Fruit fly (Drosophila melanogaster): ENCODE data around the gene CG11878.

Gene CG11878

DNA sequence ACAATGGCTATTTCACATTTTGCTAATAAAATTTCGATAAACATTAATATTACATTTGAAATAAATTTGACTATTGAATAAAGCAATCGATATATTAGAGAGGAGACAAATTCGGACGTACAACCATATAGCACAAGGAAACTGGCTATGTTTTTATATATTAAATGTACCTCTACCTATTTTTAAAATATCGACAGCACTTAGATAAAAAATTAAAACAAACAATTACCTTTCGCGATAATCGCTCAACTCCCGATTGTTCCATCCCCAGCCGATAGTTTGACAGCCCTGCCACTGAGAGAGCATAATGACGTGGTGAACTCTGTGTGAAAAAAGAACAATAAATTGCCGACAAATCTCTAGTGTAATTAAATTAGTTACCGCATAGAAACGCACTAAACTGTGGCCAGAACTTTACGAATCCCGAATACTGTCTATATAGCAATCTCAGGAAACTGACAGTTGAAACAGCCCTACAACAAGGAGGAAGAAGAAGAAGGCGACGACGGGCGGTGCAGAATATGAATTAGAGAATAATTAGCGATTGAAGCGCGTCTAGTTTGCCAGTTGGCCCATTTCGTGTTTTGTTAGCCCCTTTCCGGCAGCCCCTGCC lies 14.9 kb upstream of the CG11878 start, which contains the start of gene CG11857 (continued):
- TF ChIP-seq CG10979 (tag; optimal IDR thresholded peaks at IDR 0.05) (peak; percentile 95), CG6272 (GFP tag; IDR thresholded peaks at IDR 0.05) (peak; percentile 99), CG34224 (GFP tag; IDR thresholded peaks at IDR 0.05; ENCODE audit: partially characterized antibody) (peak; percentile 100), CG10274 (GFP tag; optimal IDR thresholded peaks at IDR 0.05) (peak; percentile 81), Hr3 (GFP tag; optimal IDR thresholded peaks at IDR 0.05) (peak; percentile 99), cg (GFP tag; optimal IDR thresholded peaks at IDR 0.05) (no peak), YL-1 (GFP tag; optimal IDR thresholded peaks at IDR 0.05) (peak; percentile 97), peb (GFP tag; IDR thresholded peaks at IDR 0.05) (peak; percentile 98), CG7928 (GFP tag; optimal IDR thresholded peaks at IDR 0.05) (peak; percentile 98), zf30C (GFP tag; optimal IDR thresholded peaks at IDR 0.05) (peak; percentile 27), fd3F (GFP tag; optimal IDR thresholded peaks at IDR 0.05) (peak; percentile 98), CG18476 (GFP tag; optimal IDR thresholded peaks at IDR 0.05) (peak; percentile 97), CkIIα-i1 (GFP tag; IDR thresholded peaks at IDR 0.05) (peak; percentile 90), BtbVII (GFP tag; optimal IDR thresholded peaks at IDR 0.05) (peak; percentile 91), CG4328 (GFP tag; optimal IDR thresholded peaks at IDR 0.05) (peak; percentile 91), Sox100B (GFP tag; optimal IDR thresholded peaks at IDR 0.05) (peak; percentile 93), lov (optimal IDR thresholded peaks at IDR 0.05) (no peak), lov (GFP tag; IDR thresholded peaks at IDR 0.05) (peak; percentile 98), Doc2 (GFP tag; IDR thresholded peaks at IDR 0.05) (peak; percentile 97), MESR4 (GFP tag; optimal IDR thresholded peaks at IDR 0.05) (peak; percentile 91), CG10462 (GFP tag; optimal IDR thresholded peaks at IDR 0.05) (peak; percentile 97), da (GFP tag; optimal IDR thresholded peaks at IDR 0.05) (peak; percentile 95), ase (GFP tag; IDR thresholded peaks at IDR 0.05) (peak; percentile 99), Aef1 (GFP tag; IDR thresholded peaks at IDR 0.05) (peak; percentile 99), Hmx (GFP tag; optimal IDR thresholded peaks at IDR 0.05) (peak; percentile 96), croc (GFP tag; conservative IDR thresholded peaks at IDR 0.05) (peak; percentile 98), CG12299 (tag; optimal IDR thresholded peaks at IDR 0.05) (peak; percentile 95), knrl (GFP tag; IDR thresholded peaks at IDR 0.05; ENCODE audit: partially characterized antibody) (peak; percentile 100), dysf (GFP tag; IDR thresholded peaks at IDR 0.05) (peak; percentile 99), tio (GFP tag; optimal IDR thresholded peaks at IDR 0.05) (no peak), CG16815 (GFP tag; optimal IDR thresholded peaks at IDR 0.05) (peak; percentile 97), CG9797 (GFP tag; optimal IDR thresholded peaks at IDR 0.05) (peak; percentile 66), nerfin-2 (GFP tag; IDR thresholded peaks at IDR 0.05; ENCODE audit: partially characterized antibody) (peak; percentile 99), CG5180 (GFP tag; optimal IDR thresholded peaks at IDR 0.05) (no peak), Doc3 (GFP tag; IDR thresholded peaks at IDR 0.05; ENCODE audit: partially characterized antibody) (peak; percentile 100), az2 (GFP tag; optimal IDR thresholded peaks at IDR 0.05) (peak; percentile 99), CG12744 (GFP tag; optimal IDR thresholded peaks at IDR 0.05) (peak; percentile 95), amos (GFP tag; IDR thresholded peaks at IDR 0.05; ENCODE audit: partially characterized antibody) (peak; percentile 98), otp (GFP tag; IDR thresholded peaks at IDR 0.05) (peak; percentile 97), CG3065 (GFP tag; optimal IDR thresholded peaks at IDR 0.05) (peak; percentile 96), CG10543 (GFP tag; optimal IDR thresholded peaks at IDR 0.05) (peak; percentile 95), CG1647 (GFP tag; optimal IDR thresholded peaks at IDR 0.05) (peak; percentile 97), CG1233 (GFP tag; optimal IDR thresholded peaks at IDR 0.05) (peak; percentile 98), chm (GFP tag; IDR thresholded peaks at IDR 0.05) (peak; percentile 98), ATbp (GFP tag; optimal IDR thresholded peaks at IDR 0.05) (peak; percentile 92), Trl (optimal IDR thresholded peaks at IDR 0.05) (peak in 1 of 2 experiments; percentile 46), Trl (GFP tag; optimal IDR thresholded peaks at IDR 0.05) (peak; percentile 98), CG3995 (GFP tag; optimal IDR thresholded peaks at IDR 0.05) (peak; percentile 82), NFAT (GFP tag; IDR thresholded peaks at IDR 0.05) (peak; percentile 99), pho (GFP tag; optimal IDR thresholded peaks at IDR 0.05) (peak; percentile 98)
